Worm (Caenorhabditis elegans) whole organism, dauer: ENCODE results near the gene fipr-18.
"Not testable (repeated sequence)": the region's sequence is repeated elsewhere in the genome, so short reads cannot be mapped to it uniquely, and the experiment has no call there.

Experiments used
- unc-62 ChIP-seq: sonication (generic microtip); optimal IDR thresholded peaks from 2 replicates; lab custom pipeline; 2017; ENCODE audit warnings: missing biosample characterization, missing genetic modification reagents, missing genetic modification characterization

fipr-18 gene

DNA sequence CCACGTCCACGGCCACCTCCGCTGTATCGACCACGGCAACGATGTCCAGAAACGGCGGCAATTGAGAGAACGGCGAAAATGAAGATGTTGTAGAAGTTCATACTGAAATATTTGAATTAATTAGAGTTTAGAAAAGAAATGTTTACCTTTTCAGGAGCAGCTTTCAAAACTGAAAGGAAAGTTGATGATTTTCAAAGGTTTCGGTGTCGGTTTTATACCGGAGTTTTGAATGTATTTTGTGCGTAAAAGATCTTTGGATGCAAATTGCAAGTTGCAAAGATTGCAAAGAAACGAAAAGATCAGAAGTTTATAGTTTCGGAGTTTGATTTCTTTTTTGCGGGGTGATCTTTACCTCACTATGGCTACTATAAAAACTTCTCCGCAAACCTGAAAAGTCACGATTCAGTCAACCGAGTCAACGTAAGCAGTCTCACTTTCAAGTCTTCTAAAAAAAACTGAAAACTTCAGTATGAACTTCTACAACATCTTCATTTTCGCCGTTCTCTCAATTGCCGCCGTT is at the start of gene fipr-18, which contains the start of gene fipr-19:
Gene fipr-18, plus strand, starts transcription at position 470 of the 520 bp plus-strand sequence.
Gene fipr-19, minus strand, starts transcription at position 101 of the 520 bp plus-strand sequence.
- no peak for TF ChIP-seq unc-62 (GFP tag; lab: Kevin White, UChicago)

DNA sequence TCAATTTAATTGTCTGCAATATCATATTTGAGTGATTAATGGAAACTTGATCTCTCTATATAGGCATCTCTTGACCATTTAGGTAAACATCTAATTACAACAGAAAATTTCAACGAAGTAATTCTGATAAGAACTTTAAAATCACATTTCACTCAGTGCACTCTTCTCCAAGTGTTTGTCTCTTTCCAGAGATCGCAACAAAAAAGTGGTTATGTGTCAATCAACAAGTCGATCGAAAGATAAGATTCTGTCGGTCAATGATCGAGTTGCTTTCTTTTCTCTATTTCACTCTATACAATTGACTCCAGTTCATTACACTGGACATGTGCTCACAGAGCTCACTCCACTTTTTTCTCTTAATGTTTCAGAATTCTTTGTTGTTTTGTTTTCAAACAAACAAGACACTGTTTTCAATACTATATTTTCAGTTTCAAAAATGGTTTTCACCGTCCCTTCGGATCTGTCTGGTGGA is 5.4 kb upstream of the fipr-18 start, which contains the start of gene alh-12:
Gene alh-12, plus strand, starts transcription at position 422 of the 472 bp plus-strand sequence.
- TF ChIP-seq unc-62 (GFP tag; lab: Kevin White, UChicago) = no peak

DNA sequence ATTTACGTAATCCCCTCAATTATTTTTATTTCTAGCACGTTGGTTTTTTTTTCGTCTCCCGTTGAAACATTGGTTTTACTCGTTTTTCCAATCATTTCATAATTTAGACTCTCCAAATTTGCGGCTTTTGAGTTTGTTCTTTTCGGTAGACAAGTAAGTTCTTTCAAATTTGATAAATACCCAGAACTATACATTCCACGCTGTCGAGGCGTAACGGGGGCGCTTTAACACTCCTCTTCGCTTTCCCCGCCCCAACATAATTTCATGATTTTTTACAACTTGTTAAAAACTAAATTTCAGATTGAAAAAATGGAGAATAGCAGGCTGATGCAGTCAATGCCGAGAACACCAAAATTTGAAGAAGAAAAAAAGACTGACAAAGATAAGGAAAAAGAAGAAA is 2.5 kb upstream of the fipr-18 start, which contains the start of gene Y69F12A.1:
Gene Y69F12A.1, plus strand, starts transcription at position 301 of the 400 bp plus-strand sequence.
- no peak for TF ChIP-seq unc-62 (GFP tag; lab: Kevin White, UChicago)

DNA sequence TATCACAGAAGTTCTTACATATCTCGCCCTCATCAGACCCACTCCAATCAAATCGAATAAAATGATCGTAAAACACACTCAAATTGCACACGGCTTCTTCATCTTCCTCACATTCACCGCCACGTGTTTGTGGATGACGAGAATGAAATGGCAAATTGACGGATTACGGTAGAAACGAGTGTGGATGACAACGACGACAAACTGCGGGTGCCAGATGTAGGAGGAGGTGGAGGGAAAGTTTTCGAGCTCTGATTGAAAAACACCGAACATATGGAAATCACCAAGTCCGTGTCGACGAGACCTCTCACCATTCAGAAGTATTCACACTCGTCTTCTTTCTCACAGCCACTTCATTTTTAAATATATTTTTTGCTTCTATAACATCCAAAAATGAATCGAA is 903 bp downstream of the fipr-18 start, which contains the start of gene mls-1:
Gene mls-1, plus strand, starts transcription at position 324 of the 400 bp plus-strand sequence.
- TF ChIP-seq unc-62 (GFP tag; lab: Kevin White, UChicago) = no peak

DNA sequence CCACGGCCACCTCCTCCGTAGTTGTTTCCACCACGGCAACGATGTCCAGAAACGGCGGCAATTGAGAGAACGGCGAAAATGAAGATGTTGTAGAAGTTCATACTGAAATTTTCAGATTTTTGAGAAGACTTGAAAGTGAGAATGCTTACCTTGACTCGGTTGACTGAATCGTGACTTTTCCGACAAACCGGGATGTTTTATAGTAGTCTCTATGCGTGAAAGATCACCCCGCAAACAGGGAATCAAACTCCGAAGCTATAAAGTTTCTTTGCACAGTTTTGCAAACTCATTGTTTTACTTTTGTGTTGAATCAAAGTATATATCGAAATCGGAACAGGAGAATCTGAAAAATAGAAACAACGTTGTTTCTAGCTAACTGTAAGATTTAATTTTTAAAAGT is 3.2 kb downstream of the fipr-18 start, which contains the start of gene fipr-20:
Gene fipr-20, minus strand, starts transcription at position 101 of the 400 bp plus-strand sequence.
- no peak for TF ChIP-seq unc-62 (GFP tag; lab: Kevin White, UChicago)

DNA sequence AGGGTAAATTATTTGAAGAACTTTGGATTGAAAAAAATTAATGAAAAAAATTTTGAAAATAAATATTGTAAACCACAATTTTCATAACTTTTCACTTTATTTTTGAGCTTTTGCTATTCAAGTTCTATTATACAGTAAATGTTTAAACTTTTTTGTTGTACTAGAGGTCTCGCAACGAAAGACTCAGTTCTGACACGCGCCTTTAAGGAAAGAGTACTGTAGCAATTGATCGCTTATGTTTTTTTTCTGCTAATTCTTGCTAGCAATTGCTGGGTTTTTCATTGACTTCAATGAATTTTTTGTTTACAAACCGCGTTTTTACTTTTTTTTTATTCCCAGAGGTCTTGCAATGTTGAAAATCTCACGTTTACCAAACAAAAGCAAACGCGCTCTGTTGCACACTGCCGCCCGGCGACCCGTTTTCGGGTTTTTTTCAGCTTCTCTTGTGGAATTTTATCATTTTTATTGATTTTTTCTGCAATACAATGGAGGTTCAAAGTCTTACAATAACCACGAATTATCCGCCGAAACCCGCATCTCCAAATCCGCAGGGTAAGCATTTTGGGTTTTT is 4.4 kb downstream of the fipr-18 start, which contains the start of gene H14A12.3:
Gene H14A12.3, plus strand, starts transcription at position 360 of the 571 bp plus-strand sequence.
- no peak for TF ChIP-seq unc-62 (GFP tag; lab: Kevin White, UChicago)

DNA sequence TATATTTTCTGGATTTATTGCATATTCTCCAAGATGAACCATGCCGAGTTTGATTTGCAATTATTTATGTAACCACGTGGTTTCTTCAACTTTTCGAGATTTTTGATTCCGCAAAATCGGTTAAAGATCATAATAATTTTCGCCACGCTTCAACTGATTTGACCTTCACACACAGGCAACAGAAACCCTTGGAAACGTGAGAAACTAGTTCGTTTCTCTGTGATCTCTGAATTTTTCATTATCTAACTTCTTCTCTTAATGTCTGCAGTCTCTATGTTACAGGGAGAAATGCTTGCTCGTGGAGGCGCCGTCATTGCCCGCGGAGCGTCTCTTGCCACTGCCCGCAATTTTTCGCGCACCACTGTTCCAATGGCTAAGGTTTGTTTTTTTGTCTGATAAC is 6.2 kb downstream of the fipr-18 start, which contains the start of gene fum-1:
Gene fum-1, plus strand, starts transcription at position 259 of the 400 bp plus-strand sequence.
- no peak for TF ChIP-seq unc-62 (GFP tag; lab: Kevin White, UChicago)

DNA sequence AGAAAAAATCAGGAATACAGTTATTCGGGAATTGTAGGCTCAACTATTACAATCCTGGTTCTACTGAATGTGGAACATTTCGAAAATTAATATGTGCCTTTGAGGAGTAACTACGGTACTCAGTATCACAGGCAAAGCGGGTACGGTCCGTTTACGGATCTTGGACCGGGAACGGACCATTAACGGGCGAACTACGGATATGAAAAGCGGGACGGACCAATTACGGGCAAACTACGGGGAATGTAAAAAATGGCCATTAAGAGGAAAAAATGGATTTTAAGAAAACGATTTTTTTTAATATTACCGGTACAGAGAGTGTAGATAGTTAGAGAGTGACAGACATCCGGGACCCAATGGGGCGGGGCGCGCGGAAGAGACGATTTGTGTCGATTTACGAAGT is 9.9 kb downstream of the fipr-18 start, which contains the start of gene H14A12.5:
Gene H14A12.5, minus strand, starts transcription at position 101 of the 400 bp plus-strand sequence.
- not testable (repeated sequence) for TF ChIP-seq unc-62 (GFP tag; lab: Kevin White, UChicago)

DNA sequence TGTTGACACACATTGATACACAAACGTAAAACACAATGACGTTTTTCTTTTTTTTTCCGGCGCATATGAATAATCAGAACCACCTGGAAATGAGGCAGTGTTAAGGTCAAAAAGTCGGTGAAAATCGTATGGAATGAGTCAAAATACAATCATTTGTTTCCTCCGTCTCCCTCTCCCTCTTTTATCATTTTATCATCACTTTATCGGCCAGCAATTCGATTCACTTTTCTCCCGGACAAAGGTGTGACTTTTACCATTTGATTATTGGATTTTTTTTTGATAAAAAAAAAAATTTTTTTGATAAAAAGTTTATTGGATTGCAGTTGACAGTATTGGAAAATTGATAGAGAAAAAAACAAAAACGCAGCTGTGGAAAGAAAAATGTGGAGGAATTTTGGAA is 19.8 kb downstream of the fipr-18 start:
- TF ChIP-seq unc-62 (GFP tag; lab: Kevin White, UChicago) = no peak

DNA sequence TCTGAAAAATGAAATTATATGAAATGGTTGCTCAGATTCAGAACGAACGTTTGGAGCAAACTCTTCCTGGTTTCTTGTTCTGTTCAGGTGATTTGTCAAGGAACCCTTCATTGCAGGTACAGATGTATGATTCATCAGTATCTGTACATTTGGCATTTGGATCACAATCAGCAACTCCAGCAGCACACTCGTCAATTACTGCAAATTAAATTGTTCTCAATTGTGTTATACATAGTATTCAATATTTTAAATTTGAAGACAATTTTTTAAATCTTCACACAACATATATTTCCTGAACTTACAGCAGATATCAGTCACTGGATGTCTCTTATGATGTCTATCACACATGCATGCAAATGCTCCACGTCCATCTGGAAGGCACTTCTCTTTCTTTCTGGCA is 25.6 kb downstream of the fipr-18 start:
- TF ChIP-seq unc-62 (GFP tag; lab: Kevin White, UChicago) = no peak

DNA sequence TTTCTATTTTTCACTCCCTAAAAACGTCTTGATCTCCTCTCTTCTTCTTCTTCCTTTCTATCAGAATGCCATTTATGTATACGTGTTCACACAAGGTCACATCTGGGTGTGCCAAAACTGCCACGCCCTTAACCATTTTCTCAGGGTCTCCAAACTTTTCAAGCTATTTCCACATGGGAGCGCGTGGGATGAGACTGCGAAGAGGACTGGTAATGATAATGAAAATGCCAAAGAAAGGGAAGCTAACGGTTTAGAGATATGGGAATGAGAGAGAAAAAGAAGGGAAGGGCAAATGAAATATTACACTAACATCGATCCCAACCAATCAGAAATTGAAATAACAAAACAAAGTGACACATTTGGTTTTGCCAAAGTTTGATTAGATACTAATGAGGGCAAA is 29.2 kb downstream of the fipr-18 start:
- TF ChIP-seq unc-62 (GFP tag; lab: Kevin White, UChicago) = no peak

DNA sequence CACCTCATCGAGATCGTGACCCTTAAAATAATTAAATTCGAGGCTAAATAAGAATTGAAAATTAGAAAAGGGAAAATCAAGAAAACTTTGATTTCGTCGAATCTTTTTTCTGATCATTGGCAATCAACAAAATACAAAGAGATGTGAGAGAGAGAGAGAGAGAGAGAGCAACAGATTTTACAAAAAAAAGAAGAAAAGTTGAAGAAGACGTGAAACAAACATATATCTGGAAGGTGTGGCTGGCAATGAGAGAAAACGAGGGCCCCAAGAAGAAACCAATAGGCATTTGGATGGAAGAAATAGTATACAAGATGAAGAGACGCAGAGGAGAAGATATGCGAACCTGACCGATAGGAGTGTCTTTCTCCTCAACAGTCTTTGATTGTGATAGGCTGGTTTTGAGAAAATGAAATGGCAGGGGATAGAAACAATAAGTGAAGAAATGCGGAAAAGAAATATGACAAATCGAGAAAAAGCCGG is 30.0 kb downstream of the fipr-18 start, which contains the start of gene mup-4:
Gene mup-4, minus strand, starts transcription at position 51 of the 480 bp plus-strand sequence.
- no peak for TF ChIP-seq unc-62 (GFP tag; lab: Kevin White, UChicago)

DNA sequence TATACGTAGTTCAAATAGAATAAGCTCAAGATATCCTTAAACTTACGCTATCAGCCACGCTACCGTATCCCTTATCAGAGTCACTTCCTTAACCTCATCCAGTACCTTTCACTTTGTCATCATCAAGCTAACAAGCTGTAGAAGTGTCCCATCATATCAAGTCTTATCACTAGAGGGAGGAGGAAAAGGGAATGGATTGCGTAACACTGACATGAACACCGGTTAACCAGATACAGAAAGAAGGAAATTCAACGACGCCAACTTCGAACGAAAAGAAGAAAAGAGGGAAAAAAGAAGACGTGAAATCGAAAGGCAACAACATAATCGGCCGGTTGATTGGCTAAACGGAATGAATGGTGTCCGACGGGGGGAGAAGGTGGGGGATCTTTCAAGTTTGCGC is 30.9 kb downstream of the fipr-18 start:
- TF ChIP-seq unc-62 (GFP tag; lab: Kevin White, UChicago) = no peak

DNA sequence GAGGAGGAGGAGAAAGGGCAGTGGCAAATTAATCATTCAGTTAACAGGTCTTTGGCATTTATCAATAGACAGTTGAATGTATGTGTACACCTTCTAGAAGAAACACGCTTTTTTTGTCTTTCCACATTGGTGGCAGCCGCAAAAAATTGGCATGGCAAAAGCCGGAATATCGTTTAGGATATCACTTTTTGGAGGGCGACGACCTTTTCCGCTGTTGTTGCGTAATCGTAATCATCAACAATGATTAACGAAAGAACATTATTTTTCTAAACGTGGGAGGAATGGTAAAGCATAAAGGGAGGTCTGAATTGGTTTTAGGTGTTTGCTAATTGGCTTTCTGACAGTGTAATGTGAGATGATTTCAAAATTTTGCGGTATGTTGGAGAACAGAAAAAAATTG is 32.8 kb downstream of the fipr-18 start:
- no peak for TF ChIP-seq unc-62 (GFP tag; lab: Kevin White, UChicago)

DNA sequence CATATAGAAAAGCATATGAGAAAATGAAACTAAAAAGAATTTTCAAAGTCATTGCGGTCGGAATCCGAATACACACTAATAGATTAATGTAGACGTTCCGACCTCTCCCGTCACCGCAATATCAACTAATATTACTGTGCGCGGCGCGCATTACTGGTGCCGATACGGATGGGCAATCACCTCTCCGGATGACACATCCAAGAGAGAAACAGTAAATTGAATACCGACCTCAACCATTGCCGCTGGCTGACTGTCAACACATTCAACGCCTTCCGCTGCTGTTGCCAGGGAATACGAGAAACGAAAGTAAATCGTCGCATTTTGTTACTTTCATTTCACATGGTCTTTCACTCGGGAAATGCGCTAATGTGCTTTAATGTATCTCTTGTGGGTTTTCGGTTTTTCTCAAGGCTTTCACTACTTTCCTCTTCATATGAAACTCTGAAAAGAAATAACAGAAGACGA is 35.8 kb downstream of the fipr-18 start:
- TF ChIP-seq unc-62 (GFP tag; lab: Kevin White, UChicago) = no peak

DNA sequence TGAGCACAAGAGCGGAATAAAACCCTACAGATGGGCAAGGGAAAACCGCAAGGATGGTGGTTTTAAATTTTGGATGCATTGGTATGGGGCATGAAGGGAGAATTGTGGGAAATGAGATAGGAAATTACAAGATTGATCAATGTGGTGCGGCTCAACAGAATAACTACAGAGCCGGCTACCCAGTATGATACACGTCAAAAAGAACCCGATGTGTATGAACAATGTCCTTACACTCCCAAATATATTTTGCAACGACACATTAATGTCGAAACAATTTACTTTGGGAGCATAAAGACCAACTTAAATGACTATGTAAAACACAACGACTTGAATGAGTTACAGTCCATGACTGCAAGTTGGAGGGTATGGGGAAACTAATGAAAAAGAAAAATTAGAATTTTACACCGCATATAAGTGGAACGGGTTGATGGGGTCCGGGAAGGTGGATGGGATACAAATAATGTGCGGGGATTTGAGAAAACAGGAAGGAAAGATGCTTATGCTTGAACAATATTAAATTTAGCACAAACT is 36.6 kb downstream of the fipr-18 start:
- no peak for TF ChIP-seq unc-62 (GFP tag; lab: Kevin White, UChicago)
